Fruit fly (Drosophila melanogaster) S2 (cell line): Measurements from ENCODE around the gene Polr2I.

Source experiments
- CG8478 ChIP-seq: fragments of >200 bp; optimal IDR thresholded peaks from 2 replicates; lab custom pipeline; 2018
- CTCF ChIP-seq, 2 experiments: fragments of >200 bp; optimal IDR thresholded peaks; 2 replicates each; lab custom pipeline; 2018

- TF ChIP-seq CG8478 (no peak), CTCF (optimal IDR thresholded peaks at IDR 0.05; lab: Kevin White, UChicago) (no peak)
Observed at dm6 chr3R:14292307-14292711, 16.6 kb upstream of the Polr2I start.
